Worm (Caenorhabditis elegans): ENCODE results near the gene T03E6.9.

DNA sequence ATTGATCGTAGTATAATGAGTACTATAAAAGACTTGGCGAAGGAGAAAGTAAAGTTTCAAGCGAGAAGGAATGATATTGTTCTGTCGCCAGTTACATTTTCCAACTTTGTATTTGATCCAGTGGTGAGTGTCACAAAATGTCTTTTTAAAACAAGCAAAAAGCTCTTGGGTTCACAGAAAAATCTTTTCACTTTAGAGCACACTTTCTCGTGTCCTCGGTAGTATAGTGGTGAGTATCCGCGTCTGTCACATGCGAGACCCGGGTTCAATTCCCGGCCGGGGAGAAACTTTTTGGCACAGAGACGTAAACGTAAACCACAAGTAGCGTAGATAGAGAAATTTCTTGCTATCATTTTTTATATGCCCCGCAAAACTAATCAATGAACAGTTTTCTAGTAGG lies 39.8 kb upstream of the T03E6.9 start:
- TF ChIP-seq pes-1 (GFP tag; IDR thresholded peaks at IDR 0.05) (no peak), ceh-36 (tag; optimal IDR thresholded peaks at IDR 0.05) (no peak)
